Comparison of ENCODE assay signal across 2 worm cellular contexts in genomic region chrV:4562493-4562892, ce11.
TF ChIP-seq lines count a peak whose summit lies in the region.

No protein-coding gene starts in this region.

TF ChIP-seq in whole organism, L4 larva, 104 proteins besides CTCF, POLR2A, EP300 and RAD21:
- TF ChIP-seq mep-1 (tag; optimal IDR thresholded peaks at IDR 0.05; lab: Kevin White, UChicago): no peak
- TF ChIP-seq set-16 (GFP tag; IDR thresholded peaks at IDR 0.05; lab: Robert Waterston, UW): 0 out of 2 replicates have a peak, but pooled peaks have one; percentile 34
- no peak for TF ChIP-seq mdl-1 (tag; optimal IDR thresholded peaks at IDR 0.05; lab: Kevin White, UChicago)
- no peak for TF ChIP-seq pha-4 (GFP tag; IDR thresholded peaks at IDR 0.05; lab: Robert Waterston, UW)
- TF ChIP-seq pha-4 (tag; optimal IDR thresholded peaks at IDR 0.05; lab: Kevin White, UChicago): no peak
- TF ChIP-seq daf-12 (tag; optimal IDR thresholded peaks at IDR 0.05; lab: Kevin White, UChicago): no peak
- no peak for TF ChIP-seq nhr-76 (tag; optimal IDR thresholded peaks at IDR 0.05; lab: Kevin White, UChicago)
- peak; percentile 75 for TF ChIP-seq aha-1 (tag; lab: Kevin White, UChicago)

TF ChIP-seq in whole organism, young adult, 124 proteins besides CTCF, POLR2A, EP300 and RAD21:
- TF ChIP-seq zfh-2 (GFP tag; conservative IDR thresholded peaks at IDR 0.05; lab: Robert Waterston, UW) (peak; percentile 58), F33H1.4 (GFP tag; IDR thresholded peaks at IDR 0.05; lab: Robert Waterston, UW) (no peak), C06A6.2 (GFP tag; conservative IDR thresholded peaks at IDR 0.05; lab: Robert Waterston, UW) (no peak)
